Worm (Caenorhabditis elegans) whole organism, midembryonic: ENCODE measurements around the gene Y57E12AL.1.

Experiments used
- T22C8.4 ChIP-seq: fragments of 200-800 bp; sonication (Bioruptor generic); IDR thresholded peaks from 2 replicates; pipeline ENCODE4 v1.3.6; 2022; ENCODE audit warnings: missing genetic modification characterization, missing compliant biosample characterization
- flt-1 ChIP-seq: fragments of 200-800 bp; sonication (Bioruptor generic); IDR thresholded peaks from 2 replicates; pipeline ENCODE4 v1.3.6; 2022; ENCODE audit warnings: missing genetic modification characterization, missing compliant biosample characterization
- klf-2 ChIP-seq: fragments of 200-800 bp; sonication (Bioruptor generic); conservative IDR thresholded peaks from 2 replicates; pipeline ENCODE4 v1.3.6; 2022; ENCODE audit warnings: missing genetic modification reagents, missing genetic modification characterization, missing compliant biosample characterization

ce11 chrV:7027055-7027454 is 33.3 kb upstream of the Y57E12AL.1 start, which contains the start of gene F20A1.6:
- TF ChIP-seq T22C8.4 (GFP tag; lab: Robert Waterston, UW) (no peak), flt-1 (GFP tag; lab: Robert Waterston, UW) (no peak), klf-2 (no peak)
